Fruit fly (Drosophila melanogaster): ENCODE data around the gene Pgk.

The Pgk gene

dm6 chr2L:2765659-2766373, 12.9 kb upstream of the Pgk start, which contains the start of the genes Snx21 and aph-1 (continued):
- TF ChIP-seq CG11762 (GFP tag; optimal IDR thresholded peaks at IDR 0.05; ENCODE audit: insufficient read depth) (peak; percentile 89), CG3919 (GFP tag; optimal IDR thresholded peaks at IDR 0.05) (peak; percentile 86), ss (GFP tag; optimal IDR thresholded peaks at IDR 0.05) (peak; percentile 88 to 89), CG3032 (tag; optimal IDR thresholded peaks at IDR 0.05) (peak; percentile 89), Blimp-1 (GFP tag; optimal IDR thresholded peaks at IDR 0.05) (peak; percentile 73), Met (GFP tag; optimal IDR thresholded peaks at IDR 0.05) (peak; percentile 88), CG16779 (tag; optimal IDR thresholded peaks at IDR 0.05) (peak; percentile 81), Gug (GFP tag; IDR thresholded peaks at IDR 0.05) (peak; percentile 82), CG6163 (GFP tag; IDR thresholded peaks at IDR 0.05) (peak; percentile 89)

DNA sequence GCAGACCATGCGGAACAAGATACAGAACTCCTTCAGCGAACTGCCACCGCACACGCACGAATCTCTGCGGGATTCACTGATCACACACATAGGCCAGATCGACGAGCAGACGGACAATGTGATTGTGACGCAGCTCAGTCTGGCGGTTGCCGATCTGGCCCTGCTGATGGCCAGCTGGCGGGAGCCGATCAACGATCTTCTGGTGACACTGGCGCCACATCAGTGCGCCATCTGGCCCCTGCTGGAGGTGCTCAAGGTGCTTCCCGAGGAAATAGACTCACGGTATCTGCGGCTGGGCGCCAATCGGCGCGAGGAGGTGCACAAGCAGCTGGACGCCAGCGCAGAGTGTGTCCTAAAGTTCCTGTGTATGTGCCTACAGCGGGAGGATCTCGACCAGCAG, 7.4 kb upstream of the Pgk start:
- TF ChIP-seq eg (GFP tag; IDR thresholded peaks at IDR 0.05) (0 out of 3 replicates have a peak, but pooled peaks have one; percentile 5), CG6792 (GFP tag; optimal IDR thresholded peaks at IDR 0.05) (no peak)

DNA sequence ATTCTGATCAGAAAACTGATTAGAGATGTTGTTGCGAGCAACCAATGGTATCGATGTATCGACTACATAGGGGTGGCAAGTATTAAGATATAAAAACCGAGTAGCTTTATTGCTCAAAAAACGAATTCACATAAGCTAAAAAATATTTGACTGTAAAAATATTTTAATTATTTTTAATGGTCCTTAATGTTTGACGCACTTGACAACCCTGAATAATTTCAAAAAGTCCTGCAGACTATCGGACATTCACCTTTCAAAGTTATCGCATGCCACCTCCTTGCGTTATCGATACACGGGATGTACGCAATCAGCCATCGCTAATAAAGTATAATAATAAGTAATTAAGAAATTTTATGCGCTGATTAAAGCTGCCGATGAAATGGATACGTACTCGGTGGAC, 6.8 kb upstream of the Pgk start, which contains the start of the genes HemK2, Snapin and Tnpo-SR:
HemK2 (minus strand) TSS at position 24 of the 400 bp plus-strand sequence.
Snapin (minus strand) TSS at position 24 of the 400 bp plus-strand sequence.
Tnpo-SR (plus strand) TSS at position 271 of the 400 bp plus-strand sequence.
- TF ChIP-seq CG6808 (GFP tag; optimal IDR thresholded peaks at IDR 0.05): peak; percentile 74
- peak; percentile 92 for TF ChIP-seq pdm3 (GFP tag; optimal IDR thresholded peaks at IDR 0.05)
- peak; percentile 84 for TF ChIP-seq CG10669 (GFP tag; optimal IDR thresholded peaks at IDR 0.05)
- TF ChIP-seq fd85E (GFP tag; optimal IDR thresholded peaks at IDR 0.05): peak; percentile 47
- peak; percentile 89 for TF ChIP-seq Ets96B (tag; optimal IDR thresholded peaks at IDR 0.05)
- peak; percentile 76 for TF ChIP-seq Lpt (GFP tag; optimal IDR thresholded peaks at IDR 0.05)
- no peak for TF ChIP-seq Hr38 (GFP tag; optimal IDR thresholded peaks at IDR 0.05)
- TF ChIP-seq esn (GFP tag; optimal IDR thresholded peaks at IDR 0.05): peak; percentile 93
- TF ChIP-seq CG16779 (tag; optimal IDR thresholded peaks at IDR 0.05): peak; percentile 53
- no peak for TF ChIP-seq spab (GFP tag; optimal IDR thresholded peaks at IDR 0.05)
- TF ChIP-seq CG6792 (GFP tag; optimal IDR thresholded peaks at IDR 0.05): peak; percentile 89
- peak; percentile 92 for TF ChIP-seq Smox (GFP tag; optimal IDR thresholded peaks at IDR 0.05)
- TF ChIP-seq fd59A (GFP tag; optimal IDR thresholded peaks at IDR 0.05): peak; percentile 69
- peak; percentile 79; the same call in 1 of the 2 replicates for TF ChIP-seq CG11294 (GFP tag; IDR thresholded peaks at IDR 0.05)
- peak; percentile 91 for TF ChIP-seq Sox14 (GFP tag; optimal IDR thresholded peaks at IDR 0.05)
- no peak for TF ChIP-seq CG6276 (GFP tag; optimal IDR thresholded peaks at IDR 0.05)
- peak; percentile 48 for TF ChIP-seq fkh (GFP tag; optimal IDR thresholded peaks at IDR 0.05)
- peak; percentile 88 for TF ChIP-seq Gug (GFP tag; IDR thresholded peaks at IDR 0.05)
- peak; percentile 91 for TF ChIP-seq CG11902 (GFP tag; optimal IDR thresholded peaks at IDR 0.05)
- TF ChIP-seq CG3919 (GFP tag; optimal IDR thresholded peaks at IDR 0.05): peak; percentile 89
- peak; percentile 93 for TF ChIP-seq Hr39 (GFP tag; optimal IDR thresholded peaks at IDR 0.05)
- peak; percentile 83 for TF ChIP-seq CG8632 (GFP tag; optimal IDR thresholded peaks at IDR 0.05)
- TF ChIP-seq dac (GFP tag; optimal IDR thresholded peaks at IDR 0.05): peak; percentile 75
- TF ChIP-seq CG6163 (GFP tag; IDR thresholded peaks at IDR 0.05): peak; percentile 93
- TF ChIP-seq Met (GFP tag; optimal IDR thresholded peaks at IDR 0.05): peak; percentile 92
- peak; percentile 59 to 84 for TF ChIP-seq ss (GFP tag; optimal IDR thresholded peaks at IDR 0.05)
- peak; percentile 91 for TF ChIP-seq CG3032 (tag; optimal IDR thresholded peaks at IDR 0.05)
- peak; percentile 94 for TF ChIP-seq CG10631 (GFP tag; optimal IDR thresholded peaks at IDR 0.05)
- peak; percentile 91 for TF ChIP-seq Hr4 (GFP tag; optimal IDR thresholded peaks at IDR 0.05)
- TF ChIP-seq Ets21C (GFP tag; optimal IDR thresholded peaks at IDR 0.05): peak; percentile 90
- TF ChIP-seq lz (GFP tag; optimal IDR thresholded peaks at IDR 0.05): peak; percentile 93
- peak; percentile 90 for TF ChIP-seq Sox102F (GFP tag; optimal IDR thresholded peaks at IDR 0.05)
- TF ChIP-seq CG8119 (GFP tag; IDR thresholded peaks at IDR 0.05): peak; percentile 76; the same call in 2 of the 3 replicates
- TF ChIP-seq CG1621 (tag; optimal IDR thresholded peaks at IDR 0.05): peak; percentile 83
- peak; percentile 94 for TF ChIP-seq topi (GFP tag; optimal IDR thresholded peaks at IDR 0.05)
- TF ChIP-seq CG31627 (GFP tag; optimal IDR thresholded peaks at IDR 0.05): peak; percentile 91
- TF ChIP-seq CG34406 (GFP tag; optimal IDR thresholded peaks at IDR 0.05): peak; percentile 80
- peak; percentile 76 for TF ChIP-seq CG4318 (GFP tag; optimal IDR thresholded peaks at IDR 0.05)
- TF ChIP-seq cyc (GFP tag; optimal IDR thresholded peaks at IDR 0.05): peak; percentile 93
- peak; percentile 83 for TF ChIP-seq CG15336 (GFP tag; IDR thresholded peaks at IDR 0.05)
- TF ChIP-seq eg (GFP tag; IDR thresholded peaks at IDR 0.05): peak; percentile 90
- TF ChIP-seq CG11762 (GFP tag; optimal IDR thresholded peaks at IDR 0.05; ENCODE audit: insufficient read depth): peak; percentile 78
- TF ChIP-seq dsx (GFP tag; optimal IDR thresholded peaks at IDR 0.05; ENCODE audit: poor library complexity, severe bottlenecking): peak; percentile 85

All from whole organism, prepupa.